Fruit fly (Drosophila melanogaster) Kc167 (cell line): Measurements from ENCODE around the gene CG42637.

Experiments used
- Myc ChIP-seq: fragments of >200 bp; optimal IDR thresholded peaks from 2 replicates; lab custom pipeline; 2017; ENCODE audit warnings: missing external identifiers
- Sin3A ChIP-seq: fragments of >200 bp; optimal IDR thresholded peaks from 2 replicates; lab custom pipeline; 2018; ENCODE audit warnings: missing external identifiers
- h ChIP-seq: fragments of >200 bp; optimal IDR thresholded peaks from 3 replicates; lab custom pipeline; 2018; ENCODE audit warnings: missing external identifiers
- insv ChIP-seq: fragments of >200 bp; optimal IDR thresholded peaks from 3 replicates; lab custom pipeline; 2018; ENCODE audit warnings: missing external identifiers

dm6 chr3L:19792717-19793437 is 492 bp downstream of the CG42637 start:
- TF ChIP-seq insv (lab: Kevin White, UChicago) = no peak
- TF ChIP-seq Myc (lab: Kevin White, UChicago) = no peak
- no peak for TF ChIP-seq h
- TF ChIP-seq Sin3A (lab: Kevin White, UChicago) = no peak
